Fruit fly (Drosophila melanogaster): ENCODE measurements around the gene jumu.

Gene jumu

dm6 chr3R:10353932-10354703 is 4.1 kb downstream of the jumu start (continued):
- TF ChIP-seq Meics (GFP tag; optimal IDR thresholded peaks at IDR 0.05): peak; percentile 22
- TF ChIP-seq Hr51 (GFP tag; optimal IDR thresholded peaks at IDR 0.05): peak in 1 of 2 experiments; percentile 15
- TF ChIP-seq CG13894 (tag; optimal IDR thresholded peaks at IDR 0.05): peak; percentile 52
- TF ChIP-seq Elba2 (GFP tag; optimal IDR thresholded peaks at IDR 0.05): no peak
- TF ChIP-seq esg (GFP tag; conservative IDR thresholded peaks at IDR 0.05): no peak
- TF ChIP-seq repo (GFP tag; optimal IDR thresholded peaks at IDR 0.05): no peak
- TF ChIP-seq Ssrp (tag; optimal IDR thresholded peaks at IDR 0.05): peak; percentile 51
- TF ChIP-seq tll (GFP tag; optimal IDR thresholded peaks at IDR 0.05): no peak
- TF ChIP-seq CG2678 (tag; optimal IDR thresholded peaks at IDR 0.05): peak; percentile 52
- TF ChIP-seq nau (GFP tag; optimal IDR thresholded peaks at IDR 0.05): peak; percentile 5
- no peak for TF ChIP-seq CG14441 (GFP tag; IDR thresholded peaks at IDR 0.05)
- no peak for TF ChIP-seq E2f2 (GFP tag; IDR thresholded peaks at IDR 0.05)
- peak in 1 of 2 experiments; percentile 11 for TF ChIP-seq Hr78 (GFP tag; optimal IDR thresholded peaks at IDR 0.05)
- TF ChIP-seq CG1832 (GFP tag; optimal IDR thresholded peaks at IDR 0.05): no peak
- peak; percentile 24 for TF ChIP-seq Fer1 (GFP tag; optimal IDR thresholded peaks at IDR 0.05)
- TF ChIP-seq Asciz (GFP tag; optimal IDR thresholded peaks at IDR 0.05): peak; percentile 18
- no peak for TF ChIP-seq CG14667 (GFP tag; IDR thresholded peaks at IDR 0.05)
- TF ChIP-seq trem (tag; optimal IDR thresholded peaks at IDR 0.05): peak; percentile 45
- peak; percentile 54 for TF ChIP-seq dmrt99B (tag; optimal IDR thresholded peaks at IDR 0.05)
- peak; percentile 35 for TF ChIP-seq CG1602 (GFP tag; optimal IDR thresholded peaks at IDR 0.05)
- TF ChIP-seq CG3407 (GFP tag; optimal IDR thresholded peaks at IDR 0.05): peak; percentile 23
- TF ChIP-seq CG12104 (GFP tag; optimal IDR thresholded peaks at IDR 0.05): no peak
- TF ChIP-seq CG13424 (tag; optimal IDR thresholded peaks at IDR 0.05): peak; percentile 43
- peak; percentile 13 for TF ChIP-seq oc (tag; optimal IDR thresholded peaks at IDR 0.05)
- TF ChIP-seq D19B (GFP tag; optimal IDR thresholded peaks at IDR 0.05): no peak
- TF ChIP-seq eve (GFP tag; optimal IDR thresholded peaks at IDR 0.05): peak in 1 of 2 experiments; percentile 71
- TF ChIP-seq Scr (GFP tag; IDR thresholded peaks at IDR 0.05; ENCODE audit: partially characterized antibody): no peak
- peak; percentile 96 for TF ChIP-seq pros (GFP tag; optimal IDR thresholded peaks at IDR 0.05)
- TF ChIP-seq CG8290 (GFP tag; optimal IDR thresholded peaks at IDR 0.05): no peak
- TF ChIP-seq CG8290 (tag; optimal IDR thresholded peaks at IDR 0.05): no peak
- TF ChIP-seq wek (GFP tag; optimal IDR thresholded peaks at IDR 0.05): no peak
- TF ChIP-seq CG15011 (GFP tag; optimal IDR thresholded peaks at IDR 0.05): no peak
- no peak for TF ChIP-seq CG17359 (tag; optimal IDR thresholded peaks at IDR 0.05)
- no peak for TF ChIP-seq CG11093 (GFP tag; IDR thresholded peaks at IDR 0.05)
- TF ChIP-seq PHDP (tag; optimal IDR thresholded peaks at IDR 0.05): peak; percentile 31
- TF ChIP-seq CG3847 (GFP tag; IDR thresholded peaks at IDR 0.05): no peak
- TF ChIP-seq Mad (GFP tag; optimal IDR thresholded peaks at IDR 0.05): no peak
- peak; percentile 26 for TF ChIP-seq CG13775 (GFP tag; optimal IDR thresholded peaks at IDR 0.05)
- TF ChIP-seq Dad (GFP tag; optimal IDR thresholded peaks at IDR 0.05): no peak
- peak; percentile 28 for TF ChIP-seq HLHmδ (GFP tag; optimal IDR thresholded peaks at IDR 0.05)
- TF ChIP-seq CG8388 (GFP tag; optimal IDR thresholded peaks at IDR 0.05): peak; percentile 33
- peak; percentile 59 for TF ChIP-seq CG8924 (tag; optimal IDR thresholded peaks at IDR 0.05)
- peak; percentile 43 for TF ChIP-seq az2 (GFP tag; optimal IDR thresholded peaks at IDR 0.05)
- TF ChIP-seq pnt (GFP tag; optimal IDR thresholded peaks at IDR 0.05): no peak
- TF ChIP-seq ara (GFP tag; IDR thresholded peaks at IDR 0.05): no peak
- peak; percentile 51 for TF ChIP-seq CG16815 (GFP tag; optimal IDR thresholded peaks at IDR 0.05)
- TF ChIP-seq Sox102F (GFP tag; optimal IDR thresholded peaks at IDR 0.05): peak; percentile 12
- TF ChIP-seq CG4707 (GFP tag; optimal IDR thresholded peaks at IDR 0.05): no peak
